Fruit fly (Drosophila melanogaster) whole organism, embryonic: ENCODE data around the gene Shmt.

Experiments
- CG10267 ChIP-seq: fragments of 200-800 bp; sonication (Bioruptor generic); optimal IDR thresholded peaks from 2 replicates; lab custom pipeline; 2018; ENCODE audit warnings: missing biosample characterization, mild to moderate bottlenecking, missing genetic modification characterization, moderate library complexity
- CG11093 ChIP-seq: fragments of 200-800 bp; sonication (Bioruptor generic); IDR thresholded peaks from 3 replicates; pipeline ENCODE4 v1.3.6; 2022; ENCODE audit warnings: missing biosample characterization, missing genetic modification characterization
- CG1233 ChIP-seq: fragments of 200-800 bp; sonication (Bioruptor generic); optimal IDR thresholded peaks from 4 replicates; lab custom pipeline; 2018; ENCODE audit warnings: missing biosample characterization, mild to moderate bottlenecking, missing genetic modification characterization
- CG12659 ChIP-seq: fragments of 200-800 bp; sonication (Bioruptor generic); optimal IDR thresholded peaks from 3 replicates; lab custom pipeline; 2017; ENCODE audit warnings: mild to moderate bottlenecking, missing biosample characterization, missing genetic modification reagents, missing genetic modification characterization
- CG12942 ChIP-seq: fragments of 200-800 bp; sonication (Bioruptor generic); optimal IDR thresholded peaks from 3 replicates; lab custom pipeline; 2016; ENCODE audit warnings: missing biosample characterization, missing genetic modification characterization
- CG15269 ChIP-seq: fragments of 200-800 bp; sonication (Bioruptor generic); optimal IDR thresholded peaks from 2 replicates; lab custom pipeline; 2018; ENCODE audit warnings: missing biosample characterization, mild to moderate bottlenecking, missing genetic modification characterization, moderate library complexity
- CG17359 ChIP-seq: fragments of 200-800 bp; sonication (Bioruptor generic); optimal IDR thresholded peaks from 3 replicates; lab custom pipeline; 2018; ENCODE audit warnings: missing biosample characterization, mild to moderate bottlenecking, missing genetic modification characterization, moderate library complexity
- CG17912 ChIP-seq: fragments of 200-800 bp; sonication (Bioruptor generic); optimal IDR thresholded peaks from 2 replicates; lab custom pipeline; 2018; ENCODE audit warnings: missing biosample characterization, mild to moderate bottlenecking, missing genetic modification characterization
- CG2116 ChIP-seq: fragments of 200-800 bp; sonication (Bioruptor generic); optimal IDR thresholded peaks from 3 replicates; lab custom pipeline; 2018; ENCODE audit warnings: missing biosample characterization, mild to moderate bottlenecking, missing genetic modification characterization
- CG32772 ChIP-seq: fragments of 200-800 bp; sonication (Bioruptor generic); IDR thresholded peaks from 2 replicates; pipeline ENCODE4 v1.3.6; 2022; ENCODE audit warnings: missing biosample characterization, missing genetic modification characterization
- CG43689 ChIP-seq: fragments of 200-800 bp; sonication (Bioruptor generic); IDR thresholded peaks from 2 replicates; pipeline ENCODE4 v1.3.6; 2022; ENCODE audit warnings: missing biosample characterization, missing genetic modification characterization
- CG7839 ChIP-seq: fragments of 200-800 bp; sonication (Bioruptor generic); optimal IDR thresholded peaks from 3 replicates; lab custom pipeline; 2018; ENCODE audit warnings: missing biosample characterization, mild to moderate bottlenecking, missing genetic modification characterization, moderate library complexity
- CG8290 ChIP-seq, 3 experiments: fragments of 200-800 bp; sonication (Bioruptor generic); optimal IDR thresholded peaks; 2 replicates each; lab custom pipeline; 2016 to 2019; ENCODE audit warnings: missing biosample characterization in 3 of 3, missing genetic modification characterization in 3 of 3, mild to moderate bottlenecking in 2 of 3, moderate library complexity in 1 of 3
- CG8359 ChIP-seq: fragments of 200-800 bp; sonication (Bioruptor generic); optimal IDR thresholded peaks from 2 replicates; lab custom pipeline; 2017; ENCODE audit warnings: missing biosample characterization, mild to moderate bottlenecking, missing genetic modification characterization, borderline replicate concordance
- CG8944 ChIP-seq: fragments of 200-800 bp; sonication (Bioruptor generic); optimal IDR thresholded peaks from 3 replicates; lab custom pipeline; 2016; ENCODE audit warnings: missing biosample characterization, missing genetic modification characterization
- CHES-1-like ChIP-seq: fragments of 200-800 bp; sonication (Bioruptor generic); optimal IDR thresholded peaks from 2 replicates; lab custom pipeline; 2016; ENCODE audit warnings: missing biosample characterization, missing genetic modification characterization
- CoRest ChIP-seq: fragments of 200-800 bp; sonication (Bioruptor generic); optimal IDR thresholded peaks from 3 replicates; lab custom pipeline; 2018; ENCODE audit warnings: missing biosample characterization, mild to moderate bottlenecking, missing genetic modification characterization, moderate library complexity
- Lim3 ChIP-seq: fragments of 200-800 bp; sonication (Bioruptor generic); IDR thresholded peaks from 2 replicates; pipeline ENCODE4 v1.3.6; 2022; ENCODE audit warnings: missing biosample characterization, missing genetic modification characterization
- Rx ChIP-seq: fragments of 200-800 bp; sonication (Bioruptor generic); IDR thresholded peaks from 2 replicates; pipeline ENCODE4 v1.3.6; 2022; ENCODE audit warnings: missing biosample characterization, missing genetic modification characterization
- Spps ChIP-seq: fragments of 200-800 bp; sonication (Bioruptor generic); optimal IDR thresholded peaks from 2 replicates; lab custom pipeline; 2018; ENCODE audit warnings: missing biosample characterization, mild to moderate bottlenecking, missing genetic modification characterization
- Vsx1 ChIP-seq: fragments of 200-800 bp; sonication (Bioruptor generic); optimal IDR thresholded peaks from 2 replicates; lab custom pipeline; 2017; ENCODE audit warnings: missing biosample characterization, mild to moderate bottlenecking, missing genetic modification characterization, missing genetic modification reagents
- ash1 ChIP-seq: fragments of 200-800 bp; sonication (Bioruptor generic); optimal IDR thresholded peaks from 2 replicates; lab custom pipeline; 2018; ENCODE audit warnings: missing biosample characterization, mild to moderate bottlenecking, missing genetic modification characterization
- bcd ChIP-seq: fragments of 200-800 bp; sonication (Bioruptor generic); optimal IDR thresholded peaks from 2 replicates; lab custom pipeline; 2017; ENCODE audit warnings: missing biosample characterization, mild to moderate bottlenecking, missing genetic modification characterization
- chn ChIP-seq: fragments of 200-800 bp; sonication (Bioruptor generic); optimal IDR thresholded peaks from 2 replicates; lab custom pipeline; 2016; ENCODE audit warnings: missing biosample characterization, missing genetic modification characterization
- da ChIP-seq: fragments of 200-800 bp; sonication (Bioruptor generic); optimal IDR thresholded peaks from 2 replicates; lab custom pipeline; 2016; ENCODE audit warnings: missing biosample characterization, missing genetic modification characterization
- dmrt99B ChIP-seq: fragments of 200-800 bp; sonication (Bioruptor generic); optimal IDR thresholded peaks from 2 replicates; lab custom pipeline; 2018; ENCODE audit warnings: missing biosample characterization, mild to moderate bottlenecking, missing genetic modification characterization, moderate library complexity
- en ChIP-seq: fragments of 200-800 bp; sonication (Bioruptor generic); optimal IDR thresholded peaks from 2 replicates; lab custom pipeline; 2016; ENCODE audit warnings: missing biosample characterization, missing genetic modification characterization
- eve ChIP-seq, 2 experiments: fragments of >200 bp; optimal IDR thresholded peaks; 2 replicates each; lab custom pipeline; 2017; ENCODE audit warnings: missing biosample characterization in 2 of 2, missing genetic modification characterization in 2 of 2
- fd64A ChIP-seq: fragments of 200-800 bp; sonication (Bioruptor generic); optimal IDR thresholded peaks from 3 replicates; lab custom pipeline; 2018; ENCODE audit warnings: missing biosample characterization, mild to moderate bottlenecking, missing genetic modification characterization
- gem ChIP-seq: fragments of 200-800 bp; sonication (Bioruptor generic); optimal IDR thresholded peaks from 2 replicates; lab custom pipeline; 2019; ENCODE audit warnings: missing biosample characterization, mild to moderate bottlenecking, missing genetic modification characterization, moderate library complexity
- ind ChIP-seq: fragments of 200-800 bp; sonication (Bioruptor generic); optimal IDR thresholded peaks from 3 replicates; lab custom pipeline; 2016; ENCODE audit warnings: missing biosample characterization, missing genetic modification characterization
- prd ChIP-seq, 3 experiments: fragments of >200 bp in 2 of 3; fragments of 200-800 bp in 1 of 3; sonication (Bioruptor generic) in 1 of 3; optimal IDR thresholded peaks in 2 of 3; IDR thresholded peaks in 1 of 3; 2 replicates in 2 of 3; 3 replicates in 1 of 3; pipeline versions ENCODE4 v1.3.6 to Lab custom; 2017 to 2022; ENCODE audit warnings: missing biosample characterization in 1 of 3, missing genetic modification characterization in 1 of 3
- row ChIP-seq: fragments of 200-800 bp; sonication (Bioruptor generic); IDR thresholded peaks from 3 replicates; pipeline ENCODE4 v1.3.6; 2022; ENCODE audit warnings: missing biosample characterization, missing genetic modification characterization
- sd ChIP-seq: fragments of 200-800 bp; sonication (Bioruptor generic); optimal IDR thresholded peaks from 3 replicates; lab custom pipeline; 2018; ENCODE audit warnings: missing biosample characterization, mild to moderate bottlenecking, missing genetic modification characterization, moderate library complexity
- sens ChIP-seq: fragments of 200-800 bp; sonication (Bioruptor generic); peaks from one replicate; lab custom pipeline; 2016; ENCODE audit warnings: missing biosample characterization, missing genetic modification characterization
- sob ChIP-seq: fragments of 200-800 bp; sonication (Bioruptor generic); IDR thresholded peaks from 2 replicates; pipeline ENCODE4 v1.3.6; 2022; ENCODE audit warnings: missing biosample characterization, missing genetic modification characterization
- ssp ChIP-seq: fragments of 200-800 bp; sonication (Bioruptor generic); IDR thresholded peaks from 2 replicates; pipeline ENCODE4 v1.3.6; 2022; ENCODE audit warnings: missing biosample characterization, missing genetic modification characterization
- sug ChIP-seq: fragments of 200-800 bp; optimal IDR thresholded peaks from 2 replicates; lab custom pipeline; 2019; ENCODE audit warnings: missing biosample characterization, mild to moderate bottlenecking, missing genetic modification characterization, moderate library complexity
- tio ChIP-seq: fragments of 200-800 bp; sonication (Bioruptor generic); optimal IDR thresholded peaks from 2 replicates; lab custom pipeline; 2017; ENCODE audit warnings: missing biosample characterization, missing genetic modification characterization, inconsistent platforms
- trem ChIP-seq: fragments of 200-800 bp; optimal IDR thresholded peaks from 3 replicates; lab custom pipeline; 2019; ENCODE audit warnings: missing biosample characterization, mild to moderate bottlenecking, missing genetic modification characterization, moderate library complexity
- usp ChIP-seq: fragments of >200 bp; optimal IDR thresholded peaks from 2 replicates; lab custom pipeline; 2017; ENCODE audit warnings: missing biosample characterization, missing genetic modification characterization
- vfl ChIP-seq: fragments of 200-800 bp; sonication (Bioruptor generic); optimal IDR thresholded peaks from 2 replicates; lab custom pipeline; 2016; ENCODE audit warnings: missing biosample characterization, missing genetic modification characterization
- vvl ChIP-seq: fragments of 200-800 bp; sonication (Bioruptor generic); IDR thresholded peaks from 2 replicates; pipeline ENCODE4 v1.3.6; 2022; ENCODE audit warnings: missing biosample characterization, missing genetic modification characterization
- wor ChIP-seq: fragments of 200-800 bp; sonication (Bioruptor generic); IDR thresholded peaks from 2 replicates; pipeline ENCODE4 v1.3.6; 2022; ENCODE audit warnings: missing biosample characterization, missing genetic modification characterization
- yki ChIP-seq: fragments of >200 bp; optimal IDR thresholded peaks from 3 replicates; lab custom pipeline; 2018
- zfh2 ChIP-seq: fragments of 200-800 bp; sonication (Bioruptor generic); optimal IDR thresholded peaks from 2 replicates; lab custom pipeline; 2016; ENCODE audit warnings: missing biosample characterization, missing genetic modification characterization

Gene Shmt

DNA sequence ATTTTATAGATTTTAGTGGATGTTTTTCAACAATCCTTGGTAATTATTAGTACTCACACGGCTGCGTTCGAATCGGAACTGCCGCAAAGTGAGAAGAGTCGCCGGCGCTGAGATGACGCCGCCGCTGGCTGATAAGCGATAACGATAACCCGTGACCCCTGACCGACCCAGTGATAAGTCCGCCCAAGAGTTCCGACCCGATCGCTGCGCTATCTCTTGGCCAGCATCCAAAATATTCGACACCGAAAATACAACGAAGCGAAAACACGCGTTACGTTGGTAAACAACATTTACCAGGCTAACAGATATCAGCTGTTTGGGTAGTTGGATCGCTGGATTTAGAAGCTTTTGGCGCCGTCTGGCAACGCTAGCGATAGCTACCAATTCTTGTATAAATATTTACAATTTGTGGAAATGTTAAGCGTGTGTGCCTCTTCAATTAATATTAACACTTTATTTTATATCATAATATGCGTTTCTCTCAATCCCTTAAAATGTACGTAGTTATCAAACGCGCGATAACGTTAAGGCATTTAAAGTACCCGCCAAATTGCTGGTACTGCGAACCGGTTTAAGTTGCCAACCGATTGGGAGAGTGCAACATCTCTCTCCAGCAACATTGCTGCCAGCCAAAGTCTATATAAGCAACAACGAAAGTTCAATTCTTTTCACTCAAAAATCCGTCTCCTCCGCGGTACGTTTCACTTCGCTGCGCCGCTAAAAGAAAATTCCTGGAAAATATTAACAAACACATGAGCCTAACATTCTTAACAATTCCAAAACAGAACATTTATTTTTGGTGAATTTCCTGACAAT, at the start of gene Shmt, which contains the start of gene CG3726 (continued):
- TF ChIP-seq CoRest (tag; lab: Kevin White, UChicago), result peak; percentile 4
- TF ChIP-seq CG17912 (GFP tag; lab: Kevin White, UChicago), result no peak
- TF ChIP-seq vvl, result 0 out of 2 replicates have a peak, but pooled peaks have one; percentile 33
- peak; percentile 43 for TF ChIP-seq CG2116 (GFP tag; lab: Kevin White, UChicago)
- peak; percentile 1 for TF ChIP-seq trem (tag; lab: Kevin White, UChicago)
- TF ChIP-seq CG12659 (GFP tag; lab: Kevin White, UChicago), result no peak
- TF ChIP-seq zfh2 (GFP tag; lab: Kevin White, UChicago), result no peak

DNA sequence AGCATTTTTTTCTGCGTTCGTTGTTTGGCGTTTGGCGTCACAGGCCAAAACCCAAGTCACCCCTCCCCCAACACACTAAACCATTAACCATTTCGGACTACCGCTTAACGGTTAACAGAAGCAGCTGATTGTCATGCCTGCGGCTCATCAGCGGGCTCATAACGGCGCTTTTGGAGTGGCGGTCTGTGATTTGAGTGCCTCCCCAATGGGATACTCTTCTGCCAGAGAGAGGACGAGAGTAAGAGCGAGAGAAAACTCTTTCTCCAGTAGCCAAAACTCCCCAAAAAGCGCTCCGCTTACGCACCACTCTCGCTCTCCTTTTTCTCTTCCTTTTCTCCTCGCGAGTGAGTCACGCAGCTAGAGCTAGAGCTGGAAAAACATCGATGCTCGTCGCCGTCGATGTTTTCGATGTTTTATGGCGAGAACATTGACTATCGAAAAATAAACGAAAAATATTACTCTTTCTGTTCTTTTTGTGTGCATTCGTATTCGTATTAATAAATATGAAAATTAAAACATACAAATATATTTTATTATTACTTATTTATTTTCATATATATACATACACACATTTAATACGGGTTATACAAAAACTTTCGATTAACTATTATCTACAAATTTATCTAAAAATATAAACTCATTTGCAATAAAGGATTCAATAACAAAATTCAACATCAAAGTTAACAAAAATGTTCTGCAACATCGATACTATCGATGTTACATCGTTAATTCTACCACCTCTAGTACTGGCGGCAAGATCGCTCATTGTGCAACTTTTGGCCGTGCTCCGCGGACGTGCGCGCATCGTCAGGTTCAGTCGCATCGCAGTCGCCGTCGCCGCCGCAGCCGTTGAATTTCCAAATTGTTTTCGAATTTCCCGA, 49.2 kb upstream of the Shmt start, which contains the start of gene Grip:
Gene Grip (plus strand): TSS at position 763 of the 881 bp plus-strand sequence.
- TF ChIP-seq CG1233 (GFP tag; lab: Kevin White, UChicago) (peak; percentile 8), sens (GFP tag; lab: Kevin White, UChicago) (peak; percentile 43), yki (lab: Kevin White, UChicago) (peak; percentile 69), CG32772 (GFP tag; lab: Robert Waterston, UW) (no peak), CG8359 (GFP tag; lab: Kevin White, UChicago) (no peak), bcd (GFP tag; lab: Kevin White, UChicago) (no peak), CG8944 (GFP tag; lab: Kevin White, UChicago) (no peak), row (peak; percentile 72), CG7839 (tag; lab: Kevin White, UChicago) (peak; percentile 38), CG8290 (GFP tag; optimal IDR thresholded peaks at IDR 0.05; lab: Kevin White, UChicago) (peak; percentile 64), CG8290 (tag; optimal IDR thresholded peaks at IDR 0.05; lab: Kevin White, UChicago) (peak in 1 of 2 experiments; percentile 30), Rx (GFP tag; lab: Robert Waterston, UW) (no peak), usp (GFP tag; lab: Kevin White, UChicago) (no peak), Vsx1 (GFP tag; lab: Kevin White, UChicago) (no peak), CG43689 (no peak), chn (GFP tag; lab: Kevin White, UChicago) (no peak), vfl (GFP tag; lab: Kevin White, UChicago) (no peak), dmrt99B (tag; lab: Kevin White, UChicago) (peak; percentile 11), Lim3 (GFP tag; lab: Robert Waterston, UW) (no peak), CHES-1-like (GFP tag; lab: Kevin White, UChicago) (no peak), gem (tag; lab: Kevin White, UChicago) (peak; percentile 62), ind (GFP tag; lab: Kevin White, UChicago) (peak; percentile 18), wor (GFP tag; lab: Robert Waterston, UW) (no peak), CG15269 (tag; lab: Kevin White, UChicago) (peak; percentile 9), CG10267 (tag; lab: Kevin White, UChicago) (peak; percentile 52), sd (no peak), eve (GFP tag; optimal IDR thresholded peaks at IDR 0.05; lab: Kevin White, UChicago) (no peak), sug (no peak), CG12942 (GFP tag; lab: Kevin White, UChicago) (peak; percentile 30), CG17359 (peak; percentile 16), sob (no peak), en (no peak), prd (optimal IDR thresholded peaks at IDR 0.05; lab: Kevin White, UChicago) (no peak), prd (GFP tag; IDR thresholded peaks at IDR 0.05; lab: Robert Waterston, UW) (peak; percentile 37; the same call in 1 of the 3 replicates), ssp (no peak), Spps (tag; lab: Kevin White, UChicago) (no peak), tio (GFP tag; lab: Kevin White, UChicago) (peak; percentile 5), CG11093 (GFP tag; lab: Robert Waterston, UW) (no peak), da (GFP tag; lab: Kevin White, UChicago) (no peak), ash1 (no peak), fd64A (GFP tag; lab: Kevin White, UChicago) (no peak)
